Worm (Caenorhabditis elegans): ENCODE results near the gene fah-1.

ce11 chrX:6405905-6406304, 42.8 kb downstream of the fah-1 start:
- TF ChIP-seq cog-1 (tag; optimal IDR thresholded peaks at IDR 0.05) (no peak), ref-1 (GFP tag; conservative IDR thresholded peaks at IDR 0.05) (no peak), ztf-23 (GFP tag; IDR thresholded peaks at IDR 0.05) (no peak), klf-2 (GFP tag; conservative IDR thresholded peaks at IDR 0.05) (no peak), tab-1 (GFP tag; IDR thresholded peaks at IDR 0.05) (no peak), flt-1 (GFP tag; IDR thresholded peaks at IDR 0.05) (no peak), T22C8.4 (GFP tag; IDR thresholded peaks at IDR 0.05) (no peak), med-1 (GFP tag; optimal IDR thresholded peaks at IDR 0.05; ENCODE audit: insufficient read depth) (no peak)
